Worm (Caenorhabditis elegans): Measurements from ENCODE around the gene Y51H4A.6.

Y51H4A.6 gene

ce11 chrIV:16492327-16492726 lies 41.1 kb upstream of the Y51H4A.6 start (continued):
- TF ChIP-seq egl-18 (GFP tag; IDR thresholded peaks at IDR 0.05) (no peak), snpc-3.4 (tag; optimal IDR thresholded peaks at IDR 0.05) (no peak), somi-1 (GFP tag; optimal IDR thresholded peaks at IDR 0.05) (peak; percentile 1), snpc-1.3 (tag; optimal IDR thresholded peaks at IDR 0.05; ENCODE audit: insufficient read depth) (peak; percentile 23), F39B2.1 (GFP tag; IDR thresholded peaks at IDR 0.05) (no peak), ztf-28 (GFP tag; IDR thresholded peaks at IDR 0.05) (no peak), Y79H2A.3 (GFP tag; conservative IDR thresholded peaks at IDR 0.05) (no peak), hmg-1.2 (GFP tag; IDR thresholded peaks at IDR 0.05) (peak; percentile 95), F37B4.10 (GFP tag; IDR thresholded peaks at IDR 0.05) (no peak), lin-40 (tag; optimal IDR thresholded peaks at IDR 0.05) (peak; percentile 89), F57A8.1 (GFP tag; optimal IDR thresholded peaks at IDR 0.05) (no peak), T07F8.4 (tag; optimal IDR thresholded peaks at IDR 0.05) (no peak), nhr-80 (tag; optimal IDR thresholded peaks at IDR 0.05) (peak; percentile 66), him-1 (tag; optimal IDR thresholded peaks at IDR 0.05) (no peak), unc-130 (GFP tag; optimal IDR thresholded peaks at IDR 0.05) (no peak), ama-1 (optimal IDR thresholded peaks at IDR 0.05) (no peak), ama-1 (GFP tag; optimal IDR thresholded peaks at IDR 0.05) (no peak), T26A5.8 (tag; optimal IDR thresholded peaks at IDR 0.05) (no peak), hmg-20 (GFP tag; IDR thresholded peaks at IDR 0.05) (no peak), snpc-1.1 (tag; optimal IDR thresholded peaks at IDR 0.05; ENCODE audit: insufficient read depth) (no peak), ztf-6 (GFP tag; IDR thresholded peaks at IDR 0.05) (no peak), fkh-3 (tag; optimal IDR thresholded peaks at IDR 0.05) (no peak), efl-1 (GFP tag; optimal IDR thresholded peaks at IDR 0.05) (no peak), pha-4 (tag; optimal IDR thresholded peaks at IDR 0.05) (no peak), ztf-26 (tag; optimal IDR thresholded peaks at IDR 0.05) (peak; percentile 71), B0261.1 (tag; optimal IDR thresholded peaks at IDR 0.05) (no peak), tbp1 (GFP tag; optimal IDR thresholded peaks at IDR 0.05) (peak; percentile 50), zim-3 (tag; optimal IDR thresholded peaks at IDR 0.05) (no peak), lsy-27 (tag; optimal IDR thresholded peaks at IDR 0.05; ENCODE audit: borderline replicate concordance, insufficient read depth) (no peak), C06A6.2 (GFP tag; conservative IDR thresholded peaks at IDR 0.05) (0 out of 2 replicates have a peak, but pooled peaks have one; percentile 33), attf-3 (GFP tag; conservative IDR thresholded peaks at IDR 0.05) (0 out of 2 replicates have a peak, but pooled peaks have one; percentile 34), ccch-3 (GFP tag; optimal IDR thresholded peaks at IDR 0.05) (no peak), ceh-27 (GFP tag; optimal IDR thresholded peaks at IDR 0.05) (peak; percentile 68), C17E4.6 (GFP tag; IDR thresholded peaks at IDR 0.05) (no peak), attf-6 (GFP tag; IDR thresholded peaks at IDR 0.05) (no peak), akir-1 (GFP tag; optimal IDR thresholded peaks at IDR 0.05) (no peak), hlh-12 (tag; optimal IDR thresholded peaks at IDR 0.05) (no peak), lsl-1 (GFP tag; optimal IDR thresholded peaks at IDR 0.05) (no peak), Y95B8A.8 (GFP tag; IDR thresholded peaks at IDR 0.05) (no peak; the same call in 1 of the 2 replicates), cebp-2 (GFP tag; IDR thresholded peaks at IDR 0.05) (no peak), lir-1 (GFP tag; conservative IDR thresholded peaks at IDR 0.05) (peak; percentile 93), ztf-3 (GFP tag; optimal IDR thresholded peaks at IDR 0.05) (peak; percentile 38), mxl-1 (tag; optimal IDR thresholded peaks at IDR 0.05) (no peak), nfyb-1 (GFP tag; IDR thresholded peaks at IDR 0.05) (peak; percentile 73), sea-2 (GFP tag; IDR thresholded peaks at IDR 0.05) (no peak), snpc-4 (GFP tag; optimal IDR thresholded peaks at IDR 0.05) (peak; percentile 39), snpc-4 (tag; optimal IDR thresholded peaks at IDR 0.05) (peak in 3 of 4 experiments; percentile 65 to 76 (median 72)), let-607 (tag; optimal IDR thresholded peaks at IDR 0.05) (peak in 1 of 2 experiments; percentile 48), nhr-27 (tag; optimal IDR thresholded peaks at IDR 0.05) (no peak)
